Fruit fly (Drosophila melanogaster): ENCODE measurements around the gene CG33783.
A peak's percentile ranks its signal among the peaks of the same experiment; 100 is the strongest.

Gene CG33783

dm6 chr3R:10076665-10077064 lies 10.1 kb downstream of the CG33783 start (continued):
- TF ChIP-seq CG15479 (GFP tag; optimal IDR thresholded peaks at IDR 0.05), result no peak
- peak; percentile 95 for TF ChIP-seq Myb (GFP tag; optimal IDR thresholded peaks at IDR 0.05)
- no peak for TF ChIP-seq scrt (GFP tag; optimal IDR thresholded peaks at IDR 0.05)
- no peak for TF ChIP-seq tap (tag; optimal IDR thresholded peaks at IDR 0.05)
- peak; percentile 40; the same call in 1 of the 2 replicates for TF ChIP-seq Rfx (GFP tag; IDR thresholded peaks at IDR 0.05)
- TF ChIP-seq CG33557 (GFP tag; optimal IDR thresholded peaks at IDR 0.05), result no peak
- peak; percentile 6 for TF ChIP-seq CG2120 (GFP tag; optimal IDR thresholded peaks at IDR 0.05)
- no peak for TF ChIP-seq Ets65A (GFP tag)
- TF ChIP-seq Tbp (GFP tag; optimal IDR thresholded peaks at IDR 0.05), result no peak
- TF ChIP-seq BEAF-32 (GFP tag; optimal IDR thresholded peaks at IDR 0.05), result no peak
- TF ChIP-seq CG32532 (GFP tag; IDR thresholded peaks at IDR 0.05), result peak; percentile 27; the same call in 1 of the 2 replicates
- TF ChIP-seq grn (GFP tag; optimal IDR thresholded peaks at IDR 0.05), result peak; percentile 33
- TF ChIP-seq CTCF (GFP tag; optimal IDR thresholded peaks at IDR 0.05), result peak; percentile 93
- no peak for TF ChIP-seq amos (GFP tag; IDR thresholded peaks at IDR 0.05; ENCODE audit: partially characterized antibody)
- no peak for TF ChIP-seq z (GFP tag; IDR thresholded peaks at IDR 0.05)
- no peak for TF ChIP-seq cato (GFP tag; optimal IDR thresholded peaks at IDR 0.05; ENCODE audit: borderline replicate concordance)
- no peak for TF ChIP-seq fd96Cb (tag; optimal IDR thresholded peaks at IDR 0.05)
- no peak for TF ChIP-seq lilli (GFP tag; optimal IDR thresholded peaks at IDR 0.05)
- TF ChIP-seq Lhr (GFP tag; optimal IDR thresholded peaks at IDR 0.05), result peak; percentile 20
- TF ChIP-seq Med (GFP tag), result peak; percentile 68
- TF ChIP-seq CG15601 (tag; optimal IDR thresholded peaks at IDR 0.05), result peak; percentile 100
- peak; percentile 22 for TF ChIP-seq Dek (tag; optimal IDR thresholded peaks at IDR 0.05)
- TF ChIP-seq onecut (GFP tag; IDR thresholded peaks at IDR 0.05), result peak; percentile 17; the same call in 1 of the 2 replicates
- peak; percentile 28 for TF ChIP-seq HmgZ (tag; optimal IDR thresholded peaks at IDR 0.05)
- no peak for TF ChIP-seq Scr (GFP tag; IDR thresholded peaks at IDR 0.05; ENCODE audit: partially characterized antibody)
- TF ChIP-seq Atf6 (GFP tag; IDR thresholded peaks at IDR 0.05), result no peak
- TF ChIP-seq trem (tag; optimal IDR thresholded peaks at IDR 0.05), result peak; percentile 95
- no peak for TF ChIP-seq CG12391 (tag; optimal IDR thresholded peaks at IDR 0.05)

dm6 chr3R:10078468-10079143 lies 12.0 kb downstream of the CG33783 start:
- TF ChIP-seq CG6765 (GFP tag; optimal IDR thresholded peaks at IDR 0.05) (no peak), mam (GFP tag; optimal IDR thresholded peaks at IDR 0.05) (no peak), bigmax (GFP tag; optimal IDR thresholded peaks at IDR 0.05) (no peak)

- TF ChIP-seq TFAM (GFP tag; optimal IDR thresholded peaks at IDR 0.05) (no peak), seq (GFP tag; IDR thresholded peaks at IDR 0.05) (no peak), gce (GFP tag; IDR thresholded peaks at IDR 0.05) (0 out of 3 replicates have a peak, but pooled peaks have one; percentile 11), ERR (GFP tag; optimal IDR thresholded peaks at IDR 0.05) (no peak), CG11504 (tag; optimal IDR thresholded peaks at IDR 0.05) (peak; percentile 64), PHDP (tag; optimal IDR thresholded peaks at IDR 0.05) (peak; percentile 21), sens (GFP tag) (peak; percentile 86), sima (GFP tag; optimal IDR thresholded peaks at IDR 0.05) (no peak), CG18262 (tag; optimal IDR thresholded peaks at IDR 0.05) (no peak), pnt (GFP tag; optimal IDR thresholded peaks at IDR 0.05) (no peak), CG42726 (GFP tag; IDR thresholded peaks at IDR 0.05; ENCODE audit: partially characterized antibody) (no peak), Chrac-16 (GFP tag; optimal IDR thresholded peaks at IDR 0.05) (peak; percentile 11), da (GFP tag; optimal IDR thresholded peaks at IDR 0.05) (no peak), CG14441 (GFP tag; IDR thresholded peaks at IDR 0.05) (0 out of 2 replicates have a peak, but pooled peaks have one; percentile 8), chif (GFP tag; optimal IDR thresholded peaks at IDR 0.05) (peak; percentile 10 to 58), CG10366 (GFP tag; IDR thresholded peaks at IDR 0.05) (peak; percentile 32; the same call in 1 of the 2 replicates), Tbp (GFP tag; optimal IDR thresholded peaks at IDR 0.05) (no peak), CG18764 (GFP tag; optimal IDR thresholded peaks at IDR 0.05) (peak; percentile 9)
These were observed 12.9 kb downstream of the CG33783 start for dm6 chr3R:10079267-10079987.
